Fruit fly (Drosophila melanogaster): ENCODE results near the gene rump.

The rump gene

dm6 chr3R:9534125-9534496 is 24.0 kb upstream of the rump start (continued):
- TF ChIP-seq CG10267 (tag; optimal IDR thresholded peaks at IDR 0.05) (peak; percentile 88), CG34376 (GFP tag; optimal IDR thresholded peaks at IDR 0.05) (no peak), CG12391 (tag; optimal IDR thresholded peaks at IDR 0.05) (peak; percentile 95), CG15696 (tag; optimal IDR thresholded peaks at IDR 0.05) (peak; percentile 54), CG4617 (GFP tag; optimal IDR thresholded peaks at IDR 0.05; ENCODE audit: borderline replicate concordance) (peak; percentile 55), peb (GFP tag; IDR thresholded peaks at IDR 0.05) (peak; percentile 82), Sry-β (GFP tag; optimal IDR thresholded peaks at IDR 0.05) (peak; percentile 59), Bdp1 (GFP tag; optimal IDR thresholded peaks at IDR 0.05) (peak; percentile 77), Rx (GFP tag; IDR thresholded peaks at IDR 0.05) (peak; percentile 85), fu2 (GFP tag; optimal IDR thresholded peaks at IDR 0.05) (peak; percentile 79), CG8944 (GFP tag; optimal IDR thresholded peaks at IDR 0.05) (peak; percentile 90), D (optimal IDR thresholded peaks at IDR 0.05) (no peak), D (GFP tag; optimal IDR thresholded peaks at IDR 0.05) (peak; percentile 94), Rfx (GFP tag; IDR thresholded peaks at IDR 0.05) (peak; percentile 87; the same call in 1 of the 2 replicates), bab2 (GFP tag; optimal IDR thresholded peaks at IDR 0.05) (peak; percentile 95), CG10979 (tag; optimal IDR thresholded peaks at IDR 0.05) (peak; percentile 96), CG11695 (GFP tag; IDR thresholded peaks at IDR 0.05) (peak; percentile 90), tap (tag; optimal IDR thresholded peaks at IDR 0.05) (peak; percentile 94), Bteb2 (GFP tag; optimal IDR thresholded peaks at IDR 0.05) (peak; percentile 89), Antp (GFP tag; optimal IDR thresholded peaks at IDR 0.05) (peak; percentile 86), CG3281 (GFP tag; optimal IDR thresholded peaks at IDR 0.05) (peak; percentile 87), tup (GFP tag; optimal IDR thresholded peaks at IDR 0.05) (peak; percentile 53), slp2 (GFP tag; optimal IDR thresholded peaks at IDR 0.05) (peak; percentile 88), rib (GFP tag; IDR thresholded peaks at IDR 0.05) (peak; percentile 53; the same call in 1 of the 2 replicates), Med (GFP tag) (peak; percentile 98), CG17912 (GFP tag; optimal IDR thresholded peaks at IDR 0.05) (peak; percentile 58), zfh2 (GFP tag; optimal IDR thresholded peaks at IDR 0.05) (peak; percentile 70), bowl (GFP tag; IDR thresholded peaks at IDR 0.05) (peak; percentile 79), grau (tag; optimal IDR thresholded peaks at IDR 0.05) (peak; percentile 91), gcm2 (GFP tag; optimal IDR thresholded peaks at IDR 0.05) (peak; percentile 50), CG17328 (GFP tag; IDR thresholded peaks at IDR 0.05) (peak; percentile 95), toy (GFP tag; IDR thresholded peaks at IDR 0.05) (peak; percentile 75), CG18764 (GFP tag; optimal IDR thresholded peaks at IDR 0.05) (peak; percentile 88), MTF-1 (GFP tag; optimal IDR thresholded peaks at IDR 0.05; ENCODE audit: borderline replicate concordance) (peak; percentile 87), CG7372 (GFP tag; IDR thresholded peaks at IDR 0.05) (peak; percentile 87), CG8388 (GFP tag; optimal IDR thresholded peaks at IDR 0.05) (peak; percentile 96), CG1233 (GFP tag; optimal IDR thresholded peaks at IDR 0.05) (peak; percentile 88), HmgD (GFP tag; optimal IDR thresholded peaks at IDR 0.05) (peak; percentile 9), B-H2 (GFP tag; optimal IDR thresholded peaks at IDR 0.05) (peak; percentile 32), Six4 (GFP tag; optimal IDR thresholded peaks at IDR 0.05) (peak; percentile 91), NK7.1 (GFP tag; optimal IDR thresholded peaks at IDR 0.05) (peak; percentile 81), E2f1 (GFP tag; IDR thresholded peaks at IDR 0.05) (peak; percentile 91), CG12299 (tag; optimal IDR thresholded peaks at IDR 0.05) (peak; percentile 92), CG6175 (GFP tag; IDR thresholded peaks at IDR 0.05) (0 out of 3 replicates have a peak, but pooled peaks have one; percentile 64), insv (GFP tag; optimal IDR thresholded peaks at IDR 0.05) (no peak), chinmo (GFP tag; IDR thresholded peaks at IDR 0.05; ENCODE audit: partially characterized antibody) (no peak), dmrt99B (tag; optimal IDR thresholded peaks at IDR 0.05) (peak; percentile 98), CG18599 (GFP tag; optimal IDR thresholded peaks at IDR 0.05) (peak; percentile 87), ham (GFP tag; IDR thresholded peaks at IDR 0.05) (0 out of 2 replicates have a peak, but pooled peaks have one; percentile 21), bcd (GFP tag; optimal IDR thresholded peaks at IDR 0.05) (peak; percentile 82), Hmr (GFP tag; optimal IDR thresholded peaks at IDR 0.05) (peak; percentile 85)
